Fruit fly (Drosophila melanogaster) whole organism, adult: Measurements from ENCODE around the gene mio.
A peak's percentile ranks its signal among the peaks of the same experiment; 100 is the strongest.

Source experiments
- Mnt ChIP-seq: fragments of 200-800 bp; sonication (Bioruptor generic); optimal IDR thresholded peaks from 2 replicates; lab custom pipeline; 2016; ENCODE audit warnings: missing biosample characterization, mild to moderate bottlenecking, missing genetic modification characterization
- bab1 ChIP-seq: fragments of 200-800 bp; sonication (Bioruptor generic); optimal IDR thresholded peaks from 3 replicates; lab custom pipeline; 2019; ENCODE audit warnings: missing biosample characterization, mild to moderate bottlenecking, missing genetic modification characterization, moderate library complexity

DNA sequence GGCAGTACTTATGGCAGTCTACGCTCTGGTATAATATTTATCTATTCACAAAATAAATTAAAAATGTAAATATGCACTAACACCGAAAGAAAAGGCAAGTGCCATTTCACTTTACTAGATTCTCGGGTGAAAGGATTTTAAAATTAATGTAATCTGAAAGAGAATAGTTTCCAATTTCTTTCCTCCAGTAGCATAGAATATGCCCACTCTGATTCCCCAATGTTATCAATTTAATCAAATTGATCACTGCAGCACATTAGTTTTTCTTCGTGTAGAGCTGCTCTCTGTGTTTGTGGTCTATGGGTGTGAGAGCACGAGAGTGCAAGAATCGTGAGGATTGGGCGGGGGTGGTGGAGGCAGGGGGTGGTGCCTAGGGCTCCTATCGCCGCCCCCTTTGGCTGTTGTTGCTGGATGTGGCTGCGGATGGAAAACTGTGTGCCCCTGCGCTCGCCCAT lies 16.0 kb upstream of the mio start:
- TF ChIP-seq Mnt (GFP tag; lab: Kevin White, UChicago) (peak; percentile 65), bab1 (GFP tag; lab: Kevin White, UChicago) (peak; percentile 85)
